Fruit fly (Drosophila melanogaster): ENCODE results near the gene CG10154.
A peak's percentile ranks its signal among the peaks of the same experiment; 100 is the strongest.

CG10154 gene

DNA sequence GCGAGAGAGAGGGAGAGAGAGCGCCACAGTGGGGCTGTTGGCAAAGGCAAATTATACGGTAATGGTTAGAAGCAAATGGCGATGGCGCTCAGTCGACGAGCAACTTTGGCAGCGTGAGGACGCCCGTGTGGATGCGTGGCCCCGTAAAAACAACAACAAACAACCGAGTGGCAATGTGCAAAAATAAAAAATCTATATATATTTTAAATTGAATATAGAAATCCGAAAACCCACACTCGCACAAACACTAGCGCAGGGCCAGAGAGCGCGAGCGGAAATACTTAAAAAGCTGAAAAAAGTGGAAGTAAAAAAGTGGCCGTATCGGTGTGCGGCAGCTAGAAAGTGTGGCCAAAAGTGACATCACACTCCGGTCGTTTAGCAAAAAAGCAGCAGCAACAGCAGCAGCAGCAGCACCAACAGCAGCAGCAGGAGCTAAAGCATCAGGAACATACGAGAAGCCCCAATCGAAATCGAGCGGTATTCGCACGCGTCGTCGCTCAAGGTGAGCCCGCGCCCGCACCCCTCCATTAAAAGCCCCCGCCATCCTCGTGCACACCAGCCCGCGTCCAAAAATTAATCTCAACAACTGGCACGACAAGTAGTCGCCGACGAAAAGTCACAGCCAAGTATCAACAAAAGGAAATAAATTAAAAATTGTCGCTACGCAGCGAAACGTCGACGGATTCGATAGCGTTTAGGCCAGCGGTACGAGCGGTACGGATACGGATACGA, 40.7 kb upstream of the CG10154 start, which contains the start of gene stv (continued):
- 0 out of 3 replicates have a peak, but pooled peaks have one; percentile 41 for TF ChIP-seq otp (GFP tag; IDR thresholded peaks at IDR 0.05)
- no peak for TF ChIP-seq sens-2 (GFP tag; IDR thresholded peaks at IDR 0.05)

DNA sequence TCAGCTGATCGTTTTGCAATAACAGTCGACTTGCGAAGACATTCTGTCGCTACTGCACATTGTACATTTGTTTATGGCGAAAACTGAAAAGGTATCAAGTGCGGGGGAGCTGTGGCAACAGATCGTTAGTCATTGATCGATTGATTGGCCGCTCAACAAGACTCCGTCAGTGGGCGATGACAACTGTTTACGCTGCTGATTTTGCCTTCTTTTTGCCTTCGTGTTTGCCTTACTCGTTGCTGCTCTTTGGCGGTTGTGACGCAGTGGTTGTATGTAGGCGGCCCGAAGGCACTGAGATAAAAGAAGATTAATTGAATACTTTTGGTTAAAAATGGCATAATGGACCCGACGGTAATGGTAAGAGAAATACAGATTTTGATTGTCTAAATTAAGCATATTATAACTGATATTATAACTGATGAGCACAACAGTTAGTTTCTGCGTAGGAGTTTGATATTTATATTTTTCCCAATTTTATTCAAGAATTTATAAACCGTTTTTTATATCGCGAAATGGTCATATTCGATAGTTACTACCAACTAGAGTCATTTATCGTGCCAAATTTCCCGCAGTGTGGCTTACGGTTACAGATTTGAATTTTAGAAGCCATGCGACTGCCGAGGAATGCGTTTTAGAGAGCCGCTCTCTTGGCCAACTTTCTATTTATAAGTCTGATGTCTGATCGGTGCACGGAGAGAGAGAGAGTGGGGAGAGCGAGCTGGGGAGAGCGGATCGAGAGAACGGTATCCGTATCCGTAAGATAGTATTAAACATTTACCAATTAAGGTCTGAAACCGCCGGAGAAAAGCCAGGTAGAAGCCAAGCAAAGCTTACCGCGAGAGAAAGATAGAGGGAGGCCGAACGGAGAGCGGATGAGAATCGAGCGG, 39.9 kb upstream of the CG10154 start:
- TF ChIP-seq CG13424 (tag; optimal IDR thresholded peaks at IDR 0.05), result peak; percentile 94
- TF ChIP-seq Mrtf (GFP tag; IDR thresholded peaks at IDR 0.05), result peak; percentile 71; the same call in 2 of the 3 replicates
- TF ChIP-seq zen2 (GFP tag; IDR thresholded peaks at IDR 0.05; ENCODE audit: partially characterized antibody), result peak; percentile 85
- peak; percentile 68 for TF ChIP-seq trh (GFP tag; optimal IDR thresholded peaks at IDR 0.05)
- peak; percentile 84 for TF ChIP-seq CG10654 (GFP tag; optimal IDR thresholded peaks at IDR 0.05)
- TF ChIP-seq gcm2 (GFP tag; optimal IDR thresholded peaks at IDR 0.05), result peak; percentile 13
- TF ChIP-seq fu2 (GFP tag; optimal IDR thresholded peaks at IDR 0.05), result peak; percentile 61
- TF ChIP-seq ap (GFP tag; IDR thresholded peaks at IDR 0.05), result peak; percentile 66
- TF ChIP-seq CG2129 (GFP tag; IDR thresholded peaks at IDR 0.05; ENCODE audit: partially characterized antibody), result 0 out of 2 replicates have a peak, but pooled peaks have one; percentile 21
- TF ChIP-seq en (GFP tag; optimal IDR thresholded peaks at IDR 0.05), result no peak
- TF ChIP-seq CG4328 (GFP tag; optimal IDR thresholded peaks at IDR 0.05), result peak; percentile 88
- peak; percentile 56 for TF ChIP-seq CG13123 (GFP tag; optimal IDR thresholded peaks at IDR 0.05)
- TF ChIP-seq Hand (GFP tag; optimal IDR thresholded peaks at IDR 0.05), result peak; percentile 66
- peak; percentile 64 for TF ChIP-seq Taf1 (GFP tag; IDR thresholded peaks at IDR 0.05)
- TF ChIP-seq Dip2 (GFP tag; IDR thresholded peaks at IDR 0.05), result no peak
- TF ChIP-seq Dfd (GFP tag; optimal IDR thresholded peaks at IDR 0.05), result no peak
- TF ChIP-seq Nf-YA (GFP tag; IDR thresholded peaks at IDR 0.05), result peak; percentile 68
- TF ChIP-seq ab (GFP tag; optimal IDR thresholded peaks at IDR 0.05), result no peak
- TF ChIP-seq twi (tag; optimal IDR thresholded peaks at IDR 0.05), result peak; percentile 74
- TF ChIP-seq vfl (GFP tag; optimal IDR thresholded peaks at IDR 0.05), result peak; percentile 51
- TF ChIP-seq CG10543 (GFP tag; optimal IDR thresholded peaks at IDR 0.05), result peak; percentile 69
- TF ChIP-seq Spps (tag; optimal IDR thresholded peaks at IDR 0.05), result peak; percentile 68
- TF ChIP-seq Med (GFP tag), result peak; percentile 91
- TF ChIP-seq CG10462 (GFP tag; optimal IDR thresholded peaks at IDR 0.05), result peak; percentile 62
- peak; percentile 95 for TF ChIP-seq CG2712 (tag; optimal IDR thresholded peaks at IDR 0.05)
- peak; percentile 87 for TF ChIP-seq wor (GFP tag; IDR thresholded peaks at IDR 0.05)
- TF ChIP-seq CG33213 (GFP tag; optimal IDR thresholded peaks at IDR 0.05), result peak; percentile 65
- peak; percentile 79 for TF ChIP-seq Aef1 (GFP tag; IDR thresholded peaks at IDR 0.05)
- TF ChIP-seq CG3847 (GFP tag; IDR thresholded peaks at IDR 0.05), result peak; percentile 87
- peak; percentile 71 for TF ChIP-seq CG2202 (tag; optimal IDR thresholded peaks at IDR 0.05)
- TF ChIP-seq D19A (tag; optimal IDR thresholded peaks at IDR 0.05), result peak; percentile 88
- no peak for TF ChIP-seq eyg (GFP tag; optimal IDR thresholded peaks at IDR 0.05)
- TF ChIP-seq her (GFP tag; optimal IDR thresholded peaks at IDR 0.05), result no peak
- peak; percentile 7 for TF ChIP-seq CG9797 (GFP tag; optimal IDR thresholded peaks at IDR 0.05)
- TF ChIP-seq CG4854 (GFP tag; optimal IDR thresholded peaks at IDR 0.05), result peak; percentile 79
- peak; percentile 91 for TF ChIP-seq CG32767 (GFP tag; IDR thresholded peaks at IDR 0.05)
- peak; percentile 13; the same call in 1 of the 2 replicates for TF ChIP-seq GATAe (GFP tag; conservative IDR thresholded peaks at IDR 0.05)
- peak; percentile 89 for TF ChIP-seq CG11695 (GFP tag; IDR thresholded peaks at IDR 0.05)
- peak; percentile 86 for TF ChIP-seq CG32532 (GFP tag; IDR thresholded peaks at IDR 0.05)
- peak; percentile 57 to 95 for TF ChIP-seq Hr51 (GFP tag; optimal IDR thresholded peaks at IDR 0.05)
- TF ChIP-seq CG11560 (tag; IDR thresholded peaks at IDR 0.05), result peak; percentile 66
- TF ChIP-seq schlank (tag; optimal IDR thresholded peaks at IDR 0.05), result peak; percentile 63
- TF ChIP-seq dmrt99B (tag; optimal IDR thresholded peaks at IDR 0.05), result peak; percentile 95
- TF ChIP-seq klu (GFP tag; IDR thresholded peaks at IDR 0.05), result peak; percentile 83
